Fruit fly (Drosophila melanogaster) whole organism, embryonic: Measurements from ENCODE around the gene wg.
A peak's percentile ranks its signal among the peaks of the same experiment; 100 is the strongest.

Source experiments
- Blimp-1 ChIP-seq: fragments of 200-800 bp; sonication (Bioruptor generic); optimal IDR thresholded peaks from 3 replicates; lab custom pipeline; 2018; ENCODE audit warnings: missing biosample characterization, missing genetic modification characterization, mild to moderate bottlenecking, moderate library complexity, missing genetic modification reagents
- CG1024 ChIP-seq: fragments of 200-800 bp; sonication (Bioruptor generic); IDR thresholded peaks from 2 replicates; pipeline ENCODE4 v1.3.6; 2022; ENCODE audit warnings: missing biosample characterization, missing genetic modification characterization
- CG11398 ChIP-seq: fragments of 200-800 bp; sonication (Bioruptor generic); optimal IDR thresholded peaks from 2 replicates; lab custom pipeline; 2016; ENCODE audit warnings: missing biosample characterization, missing genetic modification characterization
- CG12659 ChIP-seq: fragments of 200-800 bp; sonication (Bioruptor generic); optimal IDR thresholded peaks from 3 replicates; lab custom pipeline; 2017; ENCODE audit warnings: mild to moderate bottlenecking, missing biosample characterization, missing genetic modification reagents, missing genetic modification characterization
- CG12744 ChIP-seq: fragments of 200-800 bp; sonication (Bioruptor generic); optimal IDR thresholded peaks from 2 replicates; lab custom pipeline; 2016; ENCODE audit warnings: missing biosample characterization, missing genetic modification characterization
- CG14667 ChIP-seq: fragments of 200-800 bp; sonication (Bioruptor generic); IDR thresholded peaks from 2 replicates; pipeline ENCODE4 v1.3.6; 2022; ENCODE audit warnings: missing biosample characterization, missing genetic modification characterization
- CG15073 ChIP-seq: fragments of 200-800 bp; sonication (Bioruptor generic); optimal IDR thresholded peaks from 2 replicates; lab custom pipeline; 2016; ENCODE audit warnings: missing biosample characterization, missing genetic modification characterization
- CG16813 ChIP-seq: fragments of 200-800 bp; sonication (Bioruptor generic); IDR thresholded peaks from 3 replicates; pipeline ENCODE4 v1.3.6; 2022; ENCODE audit warnings: missing biosample characterization, missing genetic modification characterization; ENCODE audit not compliant: partially characterized antibody
- CG17385 ChIP-seq: fragments of 200-800 bp; sonication (Bioruptor generic); optimal IDR thresholded peaks from 3 replicates; lab custom pipeline; 2018; ENCODE audit warnings: missing biosample characterization, mild to moderate bottlenecking, missing genetic modification characterization
- CG2712 ChIP-seq: fragments of 200-800 bp; optimal IDR thresholded peaks from 3 replicates; lab custom pipeline; 2019; ENCODE audit warnings: missing biosample characterization, mild to moderate bottlenecking, missing genetic modification characterization, moderate library complexity
- CG30431 ChIP-seq: fragments of 200-800 bp; sonication (Bioruptor generic); optimal IDR thresholded peaks from 2 replicates; lab custom pipeline; 2017; ENCODE audit warnings: missing biosample characterization, missing genetic modification characterization
- CG5953 ChIP-seq: fragments of 200-800 bp; sonication (Bioruptor generic); IDR thresholded peaks from 2 replicates; pipeline ENCODE4 v1.3.6; 2022; ENCODE audit warnings: missing biosample characterization, missing genetic modification characterization
- CG7556 ChIP-seq: fragments of 200-800 bp; sonication (Bioruptor generic); optimal IDR thresholded peaks from 2 replicates; lab custom pipeline; 2017; ENCODE audit warnings: missing biosample characterization, mild to moderate bottlenecking, missing genetic modification characterization
- CG7839 ChIP-seq: fragments of 200-800 bp; sonication (Bioruptor generic); optimal IDR thresholded peaks from 3 replicates; lab custom pipeline; 2018; ENCODE audit warnings: missing biosample characterization, mild to moderate bottlenecking, missing genetic modification characterization, moderate library complexity
- Drgx ChIP-seq: fragments of 200-800 bp; sonication (Bioruptor generic); IDR thresholded peaks from 2 replicates; pipeline ENCODE4 v1.3.6; 2022; ENCODE audit warnings: missing biosample characterization, missing genetic modification characterization
- Ets97D ChIP-seq: fragments of 200-800 bp; sonication (Bioruptor generic); optimal IDR thresholded peaks from 3 replicates; lab custom pipeline; 2016; ENCODE audit warnings: missing biosample characterization, missing genetic modification characterization
- HLHmδ ChIP-seq: fragments of 200-800 bp; sonication (Bioruptor generic); optimal IDR thresholded peaks from 2 replicates; lab custom pipeline; 2018; ENCODE audit warnings: missing biosample characterization, mild to moderate bottlenecking, missing genetic modification characterization, moderate library complexity
- HmgD ChIP-seq: fragments of 200-800 bp; sonication (Bioruptor generic); optimal IDR thresholded peaks from 3 replicates; lab custom pipeline; 2016; ENCODE audit warnings: missing biosample characterization, missing genetic modification characterization
- Kr ChIP-seq: fragments of 200-800 bp; sonication (Bioruptor generic); optimal IDR thresholded peaks from 2 replicates; lab custom pipeline; 2017; ENCODE audit warnings: missing biosample characterization, mild to moderate bottlenecking, missing genetic modification characterization
- Lim3 ChIP-seq: fragments of 200-800 bp; sonication (Bioruptor generic); IDR thresholded peaks from 2 replicates; pipeline ENCODE4 v1.3.6; 2022; ENCODE audit warnings: missing biosample characterization, missing genetic modification characterization
- Mes4 ChIP-seq: fragments of 200-800 bp; sonication (Bioruptor generic); optimal IDR thresholded peaks from 2 replicates; lab custom pipeline; 2016; ENCODE audit warnings: missing biosample characterization, missing genetic modification characterization
- PHDP ChIP-seq: fragments of 200-800 bp; sonication (Bioruptor generic); optimal IDR thresholded peaks from 3 replicates; lab custom pipeline; 2018; ENCODE audit warnings: missing biosample characterization, mild to moderate bottlenecking, missing genetic modification characterization, moderate library complexity
- Poxn ChIP-seq: fragments of 200-800 bp; sonication (Bioruptor generic); IDR thresholded peaks from 2 replicates; pipeline ENCODE4 v1.3.6; 2022; ENCODE audit warnings: missing biosample characterization, missing genetic modification characterization
- Vsx1 ChIP-seq: fragments of 200-800 bp; sonication (Bioruptor generic); optimal IDR thresholded peaks from 2 replicates; lab custom pipeline; 2017; ENCODE audit warnings: missing biosample characterization, mild to moderate bottlenecking, missing genetic modification characterization, missing genetic modification reagents
- ab ChIP-seq: fragments of 200-800 bp; sonication (Bioruptor generic); optimal IDR thresholded peaks from 2 replicates; lab custom pipeline; 2016; ENCODE audit warnings: missing biosample characterization, missing genetic modification characterization
- abd-A ChIP-seq: fragments of 200-800 bp; sonication (Bioruptor generic); optimal IDR thresholded peaks from 3 replicates; lab custom pipeline; 2019; ENCODE audit warnings: missing biosample characterization, mild to moderate bottlenecking, missing genetic modification characterization, moderate library complexity
- aop ChIP-seq: fragments of 200-800 bp; sonication (Bioruptor generic); IDR thresholded peaks from 2 replicates; pipeline ENCODE4 v1.3.6; 2022; ENCODE audit warnings: missing biosample characterization, missing genetic modification characterization
- bbx ChIP-seq: fragments of 200-800 bp; sonication (Bioruptor generic); IDR thresholded peaks from 2 replicates; pipeline ENCODE4 v1.3.6; 2022; ENCODE audit warnings: missing biosample characterization, missing genetic modification characterization; ENCODE audit not compliant: partially characterized antibody
- bowl ChIP-seq: fragments of 200-800 bp; sonication (Bioruptor generic); IDR thresholded peaks from 2 replicates; pipeline ENCODE4 v1.3.6; 2022; ENCODE audit warnings: missing biosample characterization, missing genetic modification characterization
- bsh ChIP-seq, 2 experiments: fragments of 200-800 bp; sonication (Bioruptor generic); optimal IDR thresholded peaks; 2 replicates each; lab custom pipeline; 2017 to 2018; ENCODE audit warnings: mild to moderate bottlenecking in 2 of 2, missing biosample characterization in 2 of 2, missing genetic modification characterization in 2 of 2, moderate library complexity in 1 of 2
- cad ChIP-seq: fragments of >200 bp; optimal IDR thresholded peaks from 2 replicates; lab custom pipeline; 2017; ENCODE audit warnings: missing biosample characterization, missing genetic modification characterization
- cg ChIP-seq: fragments of 200-800 bp; sonication (Bioruptor generic); optimal IDR thresholded peaks from 3 replicates; lab custom pipeline; 2019; ENCODE audit warnings: missing biosample characterization, mild to moderate bottlenecking, missing genetic modification characterization, moderate library complexity
- chn ChIP-seq: fragments of 200-800 bp; sonication (Bioruptor generic); optimal IDR thresholded peaks from 2 replicates; lab custom pipeline; 2016; ENCODE audit warnings: missing biosample characterization, missing genetic modification characterization
- dmrt11E ChIP-seq: fragments of 200-800 bp; sonication (Bioruptor generic); optimal IDR thresholded peaks from 3 replicates; lab custom pipeline; 2018; ENCODE audit warnings: missing biosample characterization, mild to moderate bottlenecking, missing genetic modification characterization, moderate library complexity
- exex ChIP-seq: fragments of 200-800 bp; sonication (Bioruptor generic); optimal IDR thresholded peaks from 4 replicates; lab custom pipeline; 2018; ENCODE audit warnings: missing biosample characterization, mild to moderate bottlenecking, missing genetic modification characterization, moderate library complexity
- fru ChIP-seq: fragments of >200 bp; optimal IDR thresholded peaks from 2 replicates; lab custom pipeline; 2017
- ftz-f1 ChIP-seq: fragments of 200-800 bp; sonication (Bioruptor generic); optimal IDR thresholded peaks from 2 replicates; lab custom pipeline; 2016; ENCODE audit warnings: missing biosample characterization, missing genetic modification characterization
- gcm2 ChIP-seq: fragments of 200-800 bp; sonication (Bioruptor generic); optimal IDR thresholded peaks from 2 replicates; lab custom pipeline; 2016; ENCODE audit warnings: missing biosample characterization, missing genetic modification characterization
- jing ChIP-seq: fragments of 200-800 bp; sonication (Bioruptor generic); optimal IDR thresholded peaks from 2 replicates; lab custom pipeline; 2018; ENCODE audit warnings: missing biosample characterization, mild to moderate bottlenecking, missing genetic modification characterization
- lilli ChIP-seq: fragments of 200-800 bp; sonication (Bioruptor generic); optimal IDR thresholded peaks from 3 replicates; lab custom pipeline; 2016; ENCODE audit warnings: missing biosample characterization, missing genetic modification characterization
- mirr ChIP-seq: fragments of 200-800 bp; sonication (Bioruptor generic); optimal IDR thresholded peaks from 3 replicates; lab custom pipeline; 2018; ENCODE audit warnings: missing biosample characterization, mild to moderate bottlenecking, missing genetic modification characterization
- otp ChIP-seq: fragments of 200-800 bp; sonication (Bioruptor generic); IDR thresholded peaks from 3 replicates; pipeline ENCODE4, ENCODE4 v1.3.6; 2022; ENCODE audit warnings: missing biosample characterization, missing genetic modification characterization
- p53 ChIP-seq: fragments of 200-800 bp; sonication (Bioruptor generic); optimal IDR thresholded peaks from 2 replicates; lab custom pipeline; 2016; ENCODE audit warnings: missing biosample characterization, missing genetic modification characterization
- pnt ChIP-seq: fragments of 200-800 bp; sonication (Bioruptor generic); optimal IDR thresholded peaks from 3 replicates; lab custom pipeline; 2016; ENCODE audit warnings: missing biosample characterization, missing genetic modification characterization
- sisA ChIP-seq: fragments of 200-800 bp; sonication (Bioruptor generic); IDR thresholded peaks from 2 replicates; pipeline ENCODE4 v1.3.6; 2022; ENCODE audit warnings: missing biosample characterization, missing genetic modification characterization
- sna ChIP-seq: fragments of 200-800 bp; sonication (Bioruptor generic); IDR thresholded peaks from 2 replicates; pipeline ENCODE4 v1.3.6; 2022; ENCODE audit warnings: missing biosample characterization, missing genetic modification characterization; ENCODE audit not compliant: partially characterized antibody
- sqz ChIP-seq: fragments of 200-800 bp; sonication (Bioruptor generic); optimal IDR thresholded peaks from 3 replicates; lab custom pipeline; 2018; ENCODE audit warnings: missing biosample characterization, mild to moderate bottlenecking, missing genetic modification characterization
- sr ChIP-seq: fragments of 200-800 bp; sonication (Bioruptor generic); IDR thresholded peaks from 3 replicates; pipeline ENCODE4 v1.3.6; 2022; ENCODE audit warnings: missing biosample characterization, missing genetic modification characterization
- sug ChIP-seq: fragments of 200-800 bp; optimal IDR thresholded peaks from 2 replicates; lab custom pipeline; 2019; ENCODE audit warnings: missing biosample characterization, mild to moderate bottlenecking, missing genetic modification characterization, moderate library complexity
- tap ChIP-seq: fragments of 200-800 bp; optimal IDR thresholded peaks from 3 replicates; lab custom pipeline; 2019; ENCODE audit warnings: missing biosample characterization, mild to moderate bottlenecking, missing genetic modification characterization, moderate library complexity
- tin ChIP-seq: fragments of 200-800 bp; sonication (Bioruptor generic); optimal IDR thresholded peaks from 3 replicates; lab custom pipeline; 2016; ENCODE audit warnings: missing biosample characterization, missing genetic modification characterization
- z ChIP-seq: fragments of 200-800 bp; sonication (Bioruptor generic); IDR thresholded peaks from 3 replicates; pipeline ENCODE4 v1.3.6; 2022; ENCODE audit warnings: missing biosample characterization, missing genetic modification characterization

Gene wg

DNA sequence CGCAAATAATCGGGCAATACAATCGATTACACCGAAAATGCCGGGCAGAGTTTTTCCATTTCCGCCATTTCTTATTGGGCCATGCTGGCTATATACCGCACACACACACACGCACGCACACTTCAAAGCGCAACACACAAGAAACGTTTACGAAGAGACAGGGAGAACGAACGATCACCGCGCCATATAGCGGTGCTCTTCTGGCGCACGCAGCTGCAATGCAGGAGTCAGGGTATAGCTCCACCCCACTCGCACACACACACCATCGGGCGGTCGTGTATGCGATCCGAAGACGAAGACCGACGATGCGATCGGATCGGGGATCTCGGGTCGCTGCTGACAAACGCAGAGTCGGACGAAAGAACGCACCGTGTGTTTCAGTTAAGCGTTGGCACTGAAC is at the start of gene wg (continued):
- TF ChIP-seq HmgD (GFP tag; lab: Kevin White, UChicago), result peak; percentile 69
- TF ChIP-seq CG12659 (GFP tag; lab: Kevin White, UChicago), result no peak
- no peak for TF ChIP-seq CG5953 (GFP tag; lab: Robert Waterston, UW)
- TF ChIP-seq bsh (GFP tag; optimal IDR thresholded peaks at IDR 0.05; lab: Kevin White, UChicago), result no peak
- peak; percentile 44 for TF ChIP-seq cad (GFP tag; lab: Kevin White, UChicago)
- TF ChIP-seq CG11398 (GFP tag; lab: Kevin White, UChicago), result no peak
- peak; percentile 53; the same call in 1 of the 3 replicates for TF ChIP-seq z
- no peak for TF ChIP-seq CG1024 (GFP tag; lab: Robert Waterston, UW)
- no peak for TF ChIP-seq CG15073
- TF ChIP-seq Poxn (GFP tag; lab: Robert Waterston, UW), result no peak
- no peak for TF ChIP-seq lilli (GFP tag; lab: Kevin White, UChicago)
- TF ChIP-seq CG17385, result peak; percentile 12
- TF ChIP-seq chn, result no peak
- TF ChIP-seq cg (GFP tag; lab: Kevin White, UChicago), result peak; percentile 100
- peak; percentile 57 for TF ChIP-seq ftz-f1
- TF ChIP-seq CG30431 (GFP tag; lab: Kevin White, UChicago), result no peak
- no peak for TF ChIP-seq fru
- no peak for TF ChIP-seq ab
- peak; percentile 50 for TF ChIP-seq mirr (GFP tag; lab: Kevin White, UChicago)
- peak; percentile 40 for TF ChIP-seq CG2712 (tag; lab: Kevin White, UChicago)
- TF ChIP-seq Blimp-1, result no peak
- peak; percentile 48; the same call in 1 of the 3 replicates for TF ChIP-seq otp (GFP tag; lab: Robert Waterston, UW)
- TF ChIP-seq dmrt11E (tag; lab: Kevin White, UChicago), result no peak
- TF ChIP-seq CG12744, result peak; percentile 35
- 0 out of 3 replicates have a peak, but pooled peaks have one; percentile 14 for TF ChIP-seq CG16813 (GFP tag; lab: Robert Waterston, UW)
- no peak for TF ChIP-seq tap
- TF ChIP-seq sqz (GFP tag; lab: Kevin White, UChicago), result peak; percentile 24
- peak; percentile 68 for TF ChIP-seq abd-A (tag; lab: Kevin White, UChicago)
- TF ChIP-seq gcm2 (GFP tag; lab: Kevin White, UChicago), result no peak
- TF ChIP-seq sug (tag; lab: Kevin White, UChicago), result no peak
- TF ChIP-seq CG7556 (GFP tag; lab: Kevin White, UChicago), result no peak
- no peak for TF ChIP-seq pnt
- TF ChIP-seq jing (GFP tag; lab: Kevin White, UChicago), result peak; percentile 95
- TF ChIP-seq sna, result peak; percentile 63
- TF ChIP-seq PHDP (tag; lab: Kevin White, UChicago), result peak; percentile 9
- no peak for TF ChIP-seq exex (tag; lab: Kevin White, UChicago)
- no peak for TF ChIP-seq CG14667 (GFP tag; lab: Robert Waterston, UW)
- no peak for TF ChIP-seq tin
- TF ChIP-seq bbx (GFP tag; lab: Robert Waterston, UW), result peak; percentile 49
- peak; percentile 37; the same call in 1 of the 2 replicates for TF ChIP-seq aop (GFP tag; lab: Robert Waterston, UW)
- TF ChIP-seq Kr (GFP tag; lab: Kevin White, UChicago), result peak; percentile 27
- 0 out of 2 replicates have a peak, but pooled peaks have one; percentile 14 for TF ChIP-seq Drgx (GFP tag; lab: Robert Waterston, UW)
- no peak for TF ChIP-seq sisA (GFP tag; lab: Robert Waterston, UW)
- TF ChIP-seq sr, result 0 out of 3 replicates have a peak, but pooled peaks have one; percentile 37
- TF ChIP-seq Ets97D (GFP tag; lab: Kevin White, UChicago), result peak; percentile 28
- TF ChIP-seq HLHmδ (GFP tag; lab: Kevin White, UChicago), result no peak
- TF ChIP-seq CG7839 (tag; lab: Kevin White, UChicago), result no peak
- TF ChIP-seq Mes4 (GFP tag; lab: Kevin White, UChicago), result peak; percentile 43
- TF ChIP-seq Lim3, result no peak
- TF ChIP-seq Vsx1 (GFP tag; lab: Kevin White, UChicago), result no peak
- peak; percentile 37 for TF ChIP-seq p53 (GFP tag; lab: Kevin White, UChicago)
- peak; percentile 4; the same call in 1 of the 2 replicates for TF ChIP-seq bowl (GFP tag; lab: Robert Waterston, UW)
